Fruit fly (Drosophila melanogaster): ENCODE results near the gene Pex1.

dm6 chr3L:14078227-14078626 lies 6.5 kb downstream of the Pex1 start:
- TF ChIP-seq psq (optimal IDR thresholded peaks at IDR 0.05) (no peak), Dll (optimal IDR thresholded peaks at IDR 0.05) (no peak), pan (optimal IDR thresholded peaks at IDR 0.05) (no peak), CG8478 (optimal IDR thresholded peaks at IDR 0.05) (no peak), usp (GFP tag; optimal IDR thresholded peaks at IDR 0.05) (no peak)
